Worm (Caenorhabditis elegans): ENCODE results near the gene frpr-15.

DNA sequence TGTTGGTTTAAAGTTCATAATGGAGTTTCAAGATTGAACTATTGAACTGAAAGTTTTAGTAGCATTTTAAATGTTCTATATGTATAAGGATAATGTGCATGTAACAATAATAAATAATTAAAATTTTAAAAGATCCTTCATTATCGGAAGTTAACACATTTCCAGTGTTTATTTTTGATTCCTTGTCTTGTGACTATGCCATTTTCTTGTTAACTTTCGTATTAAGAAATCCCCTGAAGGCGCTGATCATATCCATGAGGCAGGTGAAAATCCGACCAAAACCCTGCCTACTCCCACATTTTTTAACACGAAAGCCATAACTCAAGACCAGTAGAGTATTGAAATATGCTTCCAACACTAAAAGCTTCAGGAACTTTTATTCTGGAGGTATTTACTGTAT lies 39.8 kb downstream of the frpr-15 start, which contains the start of gene R11D1.7:
- TF ChIP-seq elt-3 (tag; optimal IDR thresholded peaks at IDR 0.05) (no peak), sptf-1 (tag; optimal IDR thresholded peaks at IDR 0.05) (no peak), ces-1 (GFP tag; optimal IDR thresholded peaks at IDR 0.05) (no peak), nhr-237 (tag; optimal IDR thresholded peaks at IDR 0.05) (no peak), unc-120 (tag; optimal IDR thresholded peaks at IDR 0.05; ENCODE audit: poor library complexity, severe bottlenecking) (no peak), mep-1 (tag; optimal IDR thresholded peaks at IDR 0.05) (no peak), ztf-11 (tag; optimal IDR thresholded peaks at IDR 0.05) (no peak), lsy-2 (tag; optimal IDR thresholded peaks at IDR 0.05) (no peak), cnd-1 (tag; optimal IDR thresholded peaks at IDR 0.05) (no peak), unc-39 (tag; optimal IDR thresholded peaks at IDR 0.05) (no peak), pha-4 (tag; optimal IDR thresholded peaks at IDR 0.05) (no peak), drap-1 (GFP tag; optimal IDR thresholded peaks at IDR 0.05) (no peak)

Data from whole organism, mixed stage, embryonic.